Fruit fly (Drosophila melanogaster) whole organism, embryonic: ENCODE measurements around the gene Ifrd1.

ENCODE experiments used
- Bdp1 ChIP-seq: fragments of 200-800 bp; sonication (Bioruptor generic); optimal IDR thresholded peaks from 3 replicates; lab custom pipeline; 2016; ENCODE audit warnings: missing biosample characterization, missing genetic modification characterization
- CG10654 ChIP-seq: fragments of 200-800 bp; sonication (Bioruptor generic); optimal IDR thresholded peaks from 2 replicates; lab custom pipeline; 2016; ENCODE audit warnings: missing biosample characterization, missing genetic modification characterization
- CG11504 ChIP-seq: fragments of 200-800 bp; sonication (Bioruptor generic); optimal IDR thresholded peaks from 3 replicates; lab custom pipeline; 2019; ENCODE audit warnings: missing biosample characterization, mild to moderate bottlenecking, missing genetic modification characterization, moderate library complexity
- CG13424 ChIP-seq: fragments of 200-800 bp; sonication (Bioruptor generic); optimal IDR thresholded peaks from 2 replicates; lab custom pipeline; 2019; ENCODE audit warnings: missing biosample characterization, mild to moderate bottlenecking, missing genetic modification characterization, moderate library complexity
- CG14965 ChIP-seq: fragments of 200-800 bp; sonication (Bioruptor generic); optimal IDR thresholded peaks from 2 replicates; lab custom pipeline; 2016; ENCODE audit warnings: missing biosample characterization, missing genetic modification characterization, borderline replicate concordance
- CG17829 ChIP-seq: fragments of 200-800 bp; optimal IDR thresholded peaks from 2 replicates; lab custom pipeline; 2019; ENCODE audit warnings: missing biosample characterization, mild to moderate bottlenecking, missing genetic modification characterization, moderate library complexity
- CG18599 ChIP-seq: fragments of 200-800 bp; sonication (Bioruptor generic); optimal IDR thresholded peaks from 3 replicates; lab custom pipeline; 2017; ENCODE audit warnings: missing biosample characterization, missing genetic modification characterization, mild to moderate bottlenecking, moderate library complexity, missing genetic modification reagents
- CG30431 ChIP-seq: fragments of 200-800 bp; sonication (Bioruptor generic); optimal IDR thresholded peaks from 2 replicates; lab custom pipeline; 2017; ENCODE audit warnings: missing biosample characterization, missing genetic modification characterization
- CG34422 ChIP-seq: fragments of 200-800 bp; sonication (Bioruptor generic); IDR thresholded peaks from 3 replicates; pipeline ENCODE4 v1.3.6; 2022; ENCODE audit warnings: missing biosample characterization, missing genetic modification characterization
- CG5180 ChIP-seq: fragments of 200-800 bp; sonication (Bioruptor generic); optimal IDR thresholded peaks from 3 replicates; lab custom pipeline; 2017; ENCODE audit warnings: missing biosample characterization, missing genetic modification characterization, mild to moderate bottlenecking, moderate library complexity, missing genetic modification reagents
- CG7372 ChIP-seq: fragments of 200-800 bp; sonication (Bioruptor generic); IDR thresholded peaks from 2 replicates; pipeline ENCODE4 v1.3.6; 2022; ENCODE audit warnings: missing biosample characterization, missing genetic modification characterization
- CG7786 ChIP-seq: fragments of 200-800 bp; sonication (Bioruptor generic); optimal IDR thresholded peaks from 2 replicates; lab custom pipeline; 2016; ENCODE audit warnings: missing biosample characterization, missing genetic modification characterization
- CG8281 ChIP-seq: fragments of 200-800 bp; sonication (Bioruptor generic); optimal IDR thresholded peaks from 2 replicates; lab custom pipeline; 2018; ENCODE audit warnings: missing biosample characterization, mild to moderate bottlenecking, missing genetic modification characterization, moderate library complexity
- CTCF ChIP-seq: fragments of 200-800 bp; sonication (Bioruptor generic); optimal IDR thresholded peaks from 2 replicates; lab custom pipeline; 2017; ENCODE audit warnings: missing biosample characterization, mild to moderate bottlenecking, missing genetic modification characterization, moderate library complexity
- Camta ChIP-seq: fragments of 200-800 bp; sonication (Bioruptor generic); optimal IDR thresholded peaks from 2 replicates; lab custom pipeline; 2016; ENCODE audit warnings: missing biosample characterization, missing genetic modification characterization
- CrebB ChIP-seq: fragments of 200-800 bp; sonication (Bioruptor generic); optimal IDR thresholded peaks from 3 replicates; lab custom pipeline; 2018; ENCODE audit warnings: missing biosample characterization, mild to moderate bottlenecking, missing genetic modification characterization
- Dad ChIP-seq: fragments of 200-800 bp; sonication (Bioruptor generic); optimal IDR thresholded peaks from 3 replicates; lab custom pipeline; 2016; ENCODE audit warnings: missing biosample characterization, missing genetic modification characterization
- Dp ChIP-seq: fragments of 200-800 bp; sonication (Bioruptor generic); optimal IDR thresholded peaks from 2 replicates; lab custom pipeline; 2018; ENCODE audit warnings: missing biosample characterization, mild to moderate bottlenecking, missing genetic modification characterization, moderate library complexity
- E2f2 ChIP-seq: fragments of 200-800 bp; sonication (Bioruptor generic); IDR thresholded peaks from 2 replicates; pipeline ENCODE4 v1.3.6; 2022; ENCODE audit warnings: missing biosample characterization, missing genetic modification characterization
- Fer2 ChIP-seq: fragments of 200-800 bp; sonication (Bioruptor generic); optimal IDR thresholded peaks from 2 replicates; lab custom pipeline; 2018; ENCODE audit warnings: missing biosample characterization, mild to moderate bottlenecking, missing genetic modification characterization, moderate library complexity
- Gug ChIP-seq: fragments of 200-800 bp; sonication (Bioruptor generic); IDR thresholded peaks from 4 replicates; pipeline ENCODE4 v1.3.6; 2022; ENCODE audit warnings: missing biosample characterization, missing genetic modification characterization
- Hand ChIP-seq: fragments of 200-800 bp; sonication (Bioruptor generic); optimal IDR thresholded peaks from 2 replicates; lab custom pipeline; 2017; ENCODE audit warnings: mild to moderate bottlenecking, missing biosample characterization, missing genetic modification reagents, missing genetic modification characterization
- Hey ChIP-seq: fragments of 200-800 bp; sonication (Bioruptor generic); optimal IDR thresholded peaks from 3 replicates; lab custom pipeline; 2018; ENCODE audit warnings: missing biosample characterization, mild to moderate bottlenecking, missing genetic modification characterization
- Hmx ChIP-seq: fragments of 200-800 bp; sonication (Bioruptor generic); optimal IDR thresholded peaks from 2 replicates; lab custom pipeline; 2016; ENCODE audit warnings: missing biosample characterization, missing genetic modification characterization
- Jarid2 ChIP-seq: fragments of 200-800 bp; sonication (Bioruptor generic); optimal IDR thresholded peaks from 3 replicates; lab custom pipeline; 2017; ENCODE audit warnings: mild to moderate bottlenecking, missing biosample characterization, missing genetic modification reagents, missing genetic modification characterization
- Nf-YB ChIP-seq: fragments of 200-800 bp; sonication (Bioruptor generic); optimal IDR thresholded peaks from 3 replicates; lab custom pipeline; 2019; ENCODE audit warnings: missing biosample characterization, mild to moderate bottlenecking, missing genetic modification characterization, moderate library complexity
- NfI ChIP-seq: fragments of 200-800 bp; sonication (Bioruptor generic); optimal IDR thresholded peaks from 3 replicates; lab custom pipeline; 2018; ENCODE audit warnings: missing biosample characterization, mild to moderate bottlenecking, missing genetic modification characterization, moderate library complexity
- Optix ChIP-seq: fragments of 200-800 bp; sonication (Bioruptor generic); IDR thresholded peaks from 3 replicates; pipeline ENCODE4 v1.3.6; 2022; ENCODE audit warnings: missing biosample characterization, missing genetic modification characterization
- Poxn ChIP-seq: fragments of 200-800 bp; sonication (Bioruptor generic); IDR thresholded peaks from 2 replicates; pipeline ENCODE4 v1.3.6; 2022; ENCODE audit warnings: missing biosample characterization, missing genetic modification characterization
- Ptx1 ChIP-seq: fragments of 200-800 bp; sonication (Bioruptor generic); IDR thresholded peaks from 2 replicates; pipeline ENCODE4 v1.3.6; 2022; ENCODE audit warnings: missing biosample characterization, missing genetic modification characterization
- Sry-β ChIP-seq: fragments of 200-800 bp; sonication (Bioruptor generic); optimal IDR thresholded peaks from 2 replicates; lab custom pipeline; 2018; ENCODE audit warnings: missing biosample characterization, mild to moderate bottlenecking, missing genetic modification characterization, moderate library complexity
- chm ChIP-seq: fragments of 200-800 bp; sonication (Bioruptor generic); IDR thresholded peaks from 2 replicates; pipeline ENCODE4 v1.3.6; 2022; ENCODE audit warnings: missing biosample characterization, missing genetic modification characterization
- dpn ChIP-seq, 2 experiments: fragments of 200-800 bp; sonication (Bioruptor generic); optimal IDR thresholded peaks; 3 replicates each; lab custom pipeline; 2016; ENCODE audit warnings: missing biosample characterization in 2 of 2, missing genetic modification characterization in 2 of 2
- exex ChIP-seq: fragments of 200-800 bp; sonication (Bioruptor generic); optimal IDR thresholded peaks from 4 replicates; lab custom pipeline; 2018; ENCODE audit warnings: missing biosample characterization, mild to moderate bottlenecking, missing genetic modification characterization, moderate library complexity
- gfzf ChIP-seq: fragments of 200-800 bp; sonication (Bioruptor generic); optimal IDR thresholded peaks from 2 replicates; lab custom pipeline; 2016; ENCODE audit warnings: missing biosample characterization, mild to moderate bottlenecking, missing genetic modification characterization, moderate library complexity
- gro ChIP-seq: fragments of 200-800 bp; sonication (Bioruptor generic); optimal IDR thresholded peaks from 2 replicates; lab custom pipeline; 2016; ENCODE audit warnings: missing biosample characterization, missing genetic modification characterization
- lov ChIP-seq, 2 experiments: fragments of 200-800 bp in 1 of 2; fragments of >200 bp in 1 of 2; sonication (Bioruptor generic) in 1 of 2; IDR thresholded peaks in 1 of 2; optimal IDR thresholded peaks in 1 of 2; 2 replicates in 1 of 2; 3 replicates in 1 of 2; pipeline versions ENCODE4 v1.3.6 to Lab custom; 2017 to 2022; ENCODE audit warnings: missing biosample characterization in 1 of 2, missing genetic modification characterization in 1 of 2
- odd ChIP-seq: fragments of 200-800 bp; sonication (Bioruptor generic); optimal IDR thresholded peaks from 2 replicates; lab custom pipeline; 2017; ENCODE audit warnings: missing biosample characterization, mild to moderate bottlenecking, missing genetic modification characterization
- otp ChIP-seq: fragments of 200-800 bp; sonication (Bioruptor generic); IDR thresholded peaks from 3 replicates; pipeline ENCODE4, ENCODE4 v1.3.6; 2022; ENCODE audit warnings: missing biosample characterization, missing genetic modification characterization
- pan ChIP-seq, 4 experiments: fragments of >200 bp in 3 of 4; fragments of 200-800 bp in 1 of 4; sonication (Bioruptor generic) in 1 of 4; optimal IDR thresholded peaks in 3 of 4; IDR thresholded peaks in 1 of 4; 2 replicates each; pipeline versions ENCODE4 v1.3.6 to Lab custom; 2017 to 2022; ENCODE audit warnings: missing biosample characterization in 2 of 4, missing genetic modification characterization in 2 of 4, mixed read lengths in 1 of 4
- pb ChIP-seq: fragments of 200-800 bp; sonication (Bioruptor generic); optimal IDR thresholded peaks from 3 replicates; lab custom pipeline; 2016; ENCODE audit warnings: missing biosample characterization, missing genetic modification characterization
- ranshi ChIP-seq: fragments of 200-800 bp; sonication (Bioruptor generic); IDR thresholded peaks from 2 replicates; pipeline ENCODE4 v1.3.6; 2022; ENCODE audit warnings: missing biosample characterization, missing genetic modification characterization
- seq ChIP-seq: fragments of 200-800 bp; sonication (Bioruptor generic); IDR thresholded peaks from 2 replicates; pipeline ENCODE4 v1.3.6; 2022; ENCODE audit warnings: missing biosample characterization, missing genetic modification characterization
- sisA ChIP-seq: fragments of 200-800 bp; sonication (Bioruptor generic); IDR thresholded peaks from 2 replicates; pipeline ENCODE4 v1.3.6; 2022; ENCODE audit warnings: missing biosample characterization, missing genetic modification characterization
- ssp ChIP-seq: fragments of 200-800 bp; sonication (Bioruptor generic); IDR thresholded peaks from 2 replicates; pipeline ENCODE4 v1.3.6; 2022; ENCODE audit warnings: missing biosample characterization, missing genetic modification characterization
- stc ChIP-seq: fragments of 200-800 bp; sonication (Bioruptor generic); IDR thresholded peaks from 2 replicates; pipeline ENCODE4 v1.3.6; 2022; ENCODE audit warnings: missing biosample characterization, missing genetic modification characterization
- tna ChIP-seq: fragments of 200-800 bp; sonication (Bioruptor generic); IDR thresholded peaks from 2 replicates; pipeline ENCODE4 v1.3.6; 2022; ENCODE audit warnings: missing biosample characterization, missing genetic modification characterization; ENCODE audit not compliant: partially characterized antibody

Gene Ifrd1

dm6 chr2L:2884683-2885502 lies 10.6 kb upstream of the Ifrd1 start:
- TF ChIP-seq Nf-YB: no peak
- TF ChIP-seq otp (GFP tag; lab: Robert Waterston, UW): peak; percentile 61; the same call in 1 of the 3 replicates
- TF ChIP-seq pb (GFP tag; lab: Kevin White, UChicago): peak; percentile 5
- peak; percentile 29 for TF ChIP-seq Fer2 (tag; lab: Kevin White, UChicago)
- TF ChIP-seq CTCF (GFP tag; lab: Kevin White, UChicago): peak; percentile 67
- TF ChIP-seq lov (optimal IDR thresholded peaks at IDR 0.05; lab: Kevin White, UChicago): no peak
- TF ChIP-seq lov (GFP tag; IDR thresholded peaks at IDR 0.05; lab: Robert Waterston, UW): 0 out of 3 replicates have a peak, but pooled peaks have one; percentile 59
- TF ChIP-seq ranshi (GFP tag; lab: Robert Waterston, UW): 0 out of 2 replicates have a peak, but pooled peaks have one; percentile 37
- no peak for TF ChIP-seq odd (GFP tag; lab: Kevin White, UChicago)
- peak; percentile 13; the same call in 1 of the 2 replicates for TF ChIP-seq ssp
- TF ChIP-seq CG14965 (GFP tag; lab: Kevin White, UChicago): no peak
- no peak for TF ChIP-seq pan (optimal IDR thresholded peaks at IDR 0.05; lab: Kevin White, UChicago)
- peak in 1 of 2 experiments; percentile 59 for TF ChIP-seq pan (GFP tag; optimal IDR thresholded peaks at IDR 0.05 in 1 of 2, IDR thresholded peaks at IDR 0.05 in 1 of 2)
- TF ChIP-seq CG11504 (tag; lab: Kevin White, UChicago): peak; percentile 41
- TF ChIP-seq Gug: peak; percentile 54; the same call in 2 of the 4 replicates
- no peak for TF ChIP-seq Dad (GFP tag; lab: Kevin White, UChicago)
- TF ChIP-seq CG17829 (tag; lab: Kevin White, UChicago): peak; percentile 40
- no peak for TF ChIP-seq Hmx
- peak; percentile 93 for TF ChIP-seq Jarid2
- peak; percentile 23 for TF ChIP-seq Bdp1
- TF ChIP-seq CG7786 (GFP tag; lab: Kevin White, UChicago): no peak
- TF ChIP-seq CG34422 (GFP tag; lab: Robert Waterston, UW): peak; percentile 89; the same call in 2 of the 3 replicates
- peak; percentile 52 for TF ChIP-seq CG13424 (tag; lab: Kevin White, UChicago)
- TF ChIP-seq E2f2: peak; percentile 77
- peak in 1 of 2 experiments; percentile 18 for TF ChIP-seq dpn (GFP tag; optimal IDR thresholded peaks at IDR 0.05; lab: Kevin White, UChicago)
- TF ChIP-seq Poxn (GFP tag; lab: Robert Waterston, UW): no peak
- peak; percentile 39 for TF ChIP-seq Hand (GFP tag; lab: Kevin White, UChicago)
- TF ChIP-seq tna (GFP tag; lab: Robert Waterston, UW): peak; percentile 57; the same call in 1 of the 2 replicates
- peak; percentile 55 for TF ChIP-seq exex (tag; lab: Kevin White, UChicago)
- peak; percentile 83 for TF ChIP-seq chm (GFP tag; lab: Robert Waterston, UW)
- TF ChIP-seq Hey: peak; percentile 31
- peak; percentile 29 for TF ChIP-seq CG18599 (GFP tag; lab: Kevin White, UChicago)
- TF ChIP-seq seq (GFP tag; lab: Robert Waterston, UW): no peak
- peak; percentile 62 for TF ChIP-seq NfI (GFP tag; lab: Kevin White, UChicago)
- TF ChIP-seq CG10654 (GFP tag; lab: Kevin White, UChicago): no peak
- TF ChIP-seq gro (GFP tag; lab: Kevin White, UChicago): peak; percentile 62
- TF ChIP-seq Ptx1 (GFP tag; lab: Robert Waterston, UW): 0 out of 2 replicates have a peak, but pooled peaks have one; percentile 11
- no peak for TF ChIP-seq CG30431
- no peak for TF ChIP-seq CG5180
- peak; percentile 68 for TF ChIP-seq Dp
- no peak; the same call in 1 of the 2 replicates for TF ChIP-seq CG7372 (GFP tag; lab: Robert Waterston, UW)
- peak; percentile 65 for TF ChIP-seq CrebB (tag; lab: Kevin White, UChicago)
- peak; percentile 44 for TF ChIP-seq CG8281
- TF ChIP-seq gfzf (GFP tag; lab: Kevin White, UChicago): peak; percentile 66
- 0 out of 2 replicates have a peak, but pooled peaks have one; percentile 31 for TF ChIP-seq stc (GFP tag; lab: Robert Waterston, UW)
- 0 out of 3 replicates have a peak, but pooled peaks have one; percentile 36 for TF ChIP-seq Optix (GFP tag; lab: Robert Waterston, UW)
- TF ChIP-seq Camta (GFP tag; lab: Kevin White, UChicago): no peak
- no peak; the same call in 1 of the 2 replicates for TF ChIP-seq sisA (GFP tag; lab: Robert Waterston, UW)
- peak; percentile 61 for TF ChIP-seq Sry-β (GFP tag; lab: Kevin White, UChicago)
